Worm (Caenorhabditis elegans) whole organism, L1 larva: ENCODE measurements around the gene srlf-13.

Experiments used
- aha-1 ChIP-seq: fragments of 150-350 bp; optimal IDR thresholded peaks from 2 replicates; lab custom pipeline; 2014; ENCODE audit warnings: missing biosample characterization, missing genetic modification characterization
- alr-1 ChIP-seq: fragments of 200-800 bp; sonication (Bioruptor generic); optimal IDR thresholded peaks from 2 replicates; lab custom pipeline; 2018; ENCODE audit warnings: borderline replicate concordance, mild to moderate bottlenecking, missing genetic modification characterization, missing compliant biosample characterization
- fkh-10 ChIP-seq: sonication (generic microtip); optimal IDR thresholded peaks from 2 replicates; lab custom pipeline; 2017; ENCODE audit warnings: missing biosample characterization, missing genetic modification reagents, missing genetic modification characterization
- lin-35 ChIP-seq, 2 experiments: fragments of 150-350 bp; optimal IDR thresholded peaks; 2 replicates each; lab custom pipeline; 2014; ENCODE audit warnings: missing biosample characterization in 2 of 2, missing genetic modification characterization in 2 of 2, missing genetic modification reagents in 2 of 2
- skn-1 ChIP-seq: fragments of 150-350 bp; optimal IDR thresholded peaks from 2 replicates; lab custom pipeline; 2014; ENCODE audit warnings: missing biosample characterization, missing genetic modification characterization
- unc-86 ChIP-seq: sonication (generic microtip); optimal IDR thresholded peaks from 2 replicates; lab custom pipeline; 2016; ENCODE audit warnings: missing genetic modification characterization, missing compliant biosample characterization

ce11 chrIV:10867370-10868146, 28.9 kb downstream of the srlf-13 start:
- TF ChIP-seq skn-1 (tag; lab: Kevin White, UChicago) (no peak), alr-1 (tag; lab: Kevin White, UChicago) (no peak), aha-1 (tag; lab: Kevin White, UChicago) (no peak), unc-86 (tag; lab: Kevin White, UChicago) (no peak), fkh-10 (GFP tag; lab: Kevin White, UChicago) (no peak), lin-35 (GFP tag; optimal IDR thresholded peaks at IDR 0.05; lab: Kevin White, UChicago) (no peak)
